Worm (Caenorhabditis elegans): ENCODE results near the gene T24A6.17.

ce11 chrV:3548798-3549197 lies 15.4 kb downstream of the T24A6.17 start, which contains the start of gene srw-130:
- TF ChIP-seq aly-2 (tag; optimal IDR thresholded peaks at IDR 0.05) (no peak), unc-39 (tag; optimal IDR thresholded peaks at IDR 0.05) (no peak), nhr-28 (tag; optimal IDR thresholded peaks at IDR 0.05) (no peak), unc-62 (GFP tag; optimal IDR thresholded peaks at IDR 0.05) (no peak), ceh-16 (tag; optimal IDR thresholded peaks at IDR 0.05) (no peak), egl-27 (tag; optimal IDR thresholded peaks at IDR 0.05) (no peak), daf-12 (tag; optimal IDR thresholded peaks at IDR 0.05) (no peak)

All from whole organism, L3 larva.